Fruit fly (Drosophila melanogaster): Measurements from ENCODE around the gene GstD8.
A peak's percentile ranks its signal among the peaks of the same experiment; 100 is the strongest.

GstD8 gene

dm6 chr3R:12376828-12377227 is 3.0 kb upstream of the GstD8 start, which contains the start of gene GstD6:
Gene GstD6 (plus strand): TSS chr3R:12377128.
- no peak for TF ChIP-seq cic (GFP tag; optimal IDR thresholded peaks at IDR 0.05)
- no peak for TF ChIP-seq CG1620 (GFP tag; optimal IDR thresholded peaks at IDR 0.05)
- TF ChIP-seq bab1 (GFP tag; optimal IDR thresholded peaks at IDR 0.05) = no peak
- no peak for TF ChIP-seq cnc (optimal IDR thresholded peaks at IDR 0.05)
- TF ChIP-seq pad (GFP tag; optimal IDR thresholded peaks at IDR 0.05) = no peak
- TF ChIP-seq CG5204 (GFP tag; optimal IDR thresholded peaks at IDR 0.05) = no peak
- no peak for TF ChIP-seq ovo (GFP tag; optimal IDR thresholded peaks at IDR 0.05)
- no peak for TF ChIP-seq CG14711 (tag; optimal IDR thresholded peaks at IDR 0.05)
- no peak for TF ChIP-seq CG11617 (GFP tag; optimal IDR thresholded peaks at IDR 0.05)
- no peak for TF ChIP-seq kay (GFP tag; ENCODE audit: borderline replicate concordance)
- TF ChIP-seq CG12768 (GFP tag; optimal IDR thresholded peaks at IDR 0.05) = no peak
- TF ChIP-seq toe (GFP tag; optimal IDR thresholded peaks at IDR 0.05) = no peak
- TF ChIP-seq Mnt (GFP tag; optimal IDR thresholded peaks at IDR 0.05) = no peak
- no peak for TF ChIP-seq CG7101 (tag; optimal IDR thresholded peaks at IDR 0.05)
- no peak for TF ChIP-seq Crg-1 (GFP tag; optimal IDR thresholded peaks at IDR 0.05)

- no peak for TF ChIP-seq CG1620 (GFP tag; optimal IDR thresholded peaks at IDR 0.05)
- TF ChIP-seq Crg-1 (GFP tag; optimal IDR thresholded peaks at IDR 0.05) = no peak
- TF ChIP-seq bab1 (GFP tag; optimal IDR thresholded peaks at IDR 0.05) = no peak
- no peak for TF ChIP-seq CG7101 (tag; optimal IDR thresholded peaks at IDR 0.05)
- peak; percentile 18 for TF ChIP-seq kay (GFP tag; ENCODE audit: borderline replicate concordance)
These were observed 1.6 kb upstream of the GstD8 start, which contains the start of gene GstD7 for dm6 chr3R:12378200-12378599. Gene GstD7 (plus strand): TSS chr3R:12378500.

dm6 chr3R:12379249-12379648 is 559 bp upstream of the GstD8 start:
- TF ChIP-seq Hr96 (GFP tag; optimal IDR thresholded peaks at IDR 0.05) (no peak), CG7101 (tag; optimal IDR thresholded peaks at IDR 0.05) (no peak), toe (GFP tag; optimal IDR thresholded peaks at IDR 0.05) (no peak)

- TF ChIP-seq CG12768 (GFP tag; optimal IDR thresholded peaks at IDR 0.05) (peak; percentile 39), CG1620 (GFP tag; optimal IDR thresholded peaks at IDR 0.05) (no peak)
These were observed 1.4 kb downstream of the GstD8 start for dm6 chr3R:12381130-12381700.

dm6 chr3R:12382563-12382962 is 2.8 kb downstream of the GstD8 start, which contains the start of gene CG10035:
Gene CG10035 (minus strand): TSS chr3R:12382691.
- no peak for TF ChIP-seq ovo (GFP tag; optimal IDR thresholded peaks at IDR 0.05)

dm6 chr3R:12383036-12383435 is 3.2 kb downstream of the GstD8 start, which contains the start of gene GstD11:
Gene GstD11 (plus strand): TSS chr3R:12383336.
- no peak for TF ChIP-seq bab1 (GFP tag; optimal IDR thresholded peaks at IDR 0.05)
- no peak for TF ChIP-seq Mnt (GFP tag; optimal IDR thresholded peaks at IDR 0.05)

dm6 chr3R:12383784-12384183 is 4.0 kb downstream of the GstD8 start:
- TF ChIP-seq bab1 (GFP tag; optimal IDR thresholded peaks at IDR 0.05) = peak; percentile 14
- TF ChIP-seq CG1620 (GFP tag; optimal IDR thresholded peaks at IDR 0.05) = no peak
- TF ChIP-seq Clk (GFP tag; optimal IDR thresholded peaks at IDR 0.05) = no peak
- no peak for TF ChIP-seq CG11617 (GFP tag; optimal IDR thresholded peaks at IDR 0.05)
- TF ChIP-seq CG14711 (tag; optimal IDR thresholded peaks at IDR 0.05) = no peak
- TF ChIP-seq kay (GFP tag; ENCODE audit: borderline replicate concordance) = peak; percentile 95
- TF ChIP-seq ovo (GFP tag; optimal IDR thresholded peaks at IDR 0.05) = no peak
- TF ChIP-seq cic (GFP tag; optimal IDR thresholded peaks at IDR 0.05) = no peak

- TF ChIP-seq ovo (GFP tag; optimal IDR thresholded peaks at IDR 0.05) = no peak
- TF ChIP-seq CG12768 (GFP tag; optimal IDR thresholded peaks at IDR 0.05) = no peak
- TF ChIP-seq CG33017 (tag; optimal IDR thresholded peaks at IDR 0.05) = no peak
- TF ChIP-seq Mnt (GFP tag; optimal IDR thresholded peaks at IDR 0.05) = no peak
- no peak for TF ChIP-seq CG11617 (GFP tag; optimal IDR thresholded peaks at IDR 0.05)
- TF ChIP-seq cnc (optimal IDR thresholded peaks at IDR 0.05) = no peak
- no peak for TF ChIP-seq CG14711 (tag; optimal IDR thresholded peaks at IDR 0.05)
- TF ChIP-seq Clk (GFP tag; optimal IDR thresholded peaks at IDR 0.05) = no peak
- no peak for TF ChIP-seq CG7101 (tag; optimal IDR thresholded peaks at IDR 0.05)
- no peak for TF ChIP-seq CG7045 (GFP tag; optimal IDR thresholded peaks at IDR 0.05)
- TF ChIP-seq cic (GFP tag; optimal IDR thresholded peaks at IDR 0.05) = no peak
- TF ChIP-seq pad (GFP tag; optimal IDR thresholded peaks at IDR 0.05) = no peak
- no peak for TF ChIP-seq kay (GFP tag; ENCODE audit: borderline replicate concordance)
- TF ChIP-seq CG5204 (GFP tag; optimal IDR thresholded peaks at IDR 0.05) = no peak
These were observed 4.5 kb downstream of the GstD8 start for dm6 chr3R:12384274-12384673.

- no peak for TF ChIP-seq CG7101 (tag; optimal IDR thresholded peaks at IDR 0.05)
- TF ChIP-seq CG14711 (tag; optimal IDR thresholded peaks at IDR 0.05) = no peak
- no peak for TF ChIP-seq kay (GFP tag; ENCODE audit: borderline replicate concordance)
- no peak for TF ChIP-seq Clk (GFP tag; optimal IDR thresholded peaks at IDR 0.05)
- TF ChIP-seq cic (GFP tag; optimal IDR thresholded peaks at IDR 0.05) = no peak
- TF ChIP-seq tj (GFP tag; optimal IDR thresholded peaks at IDR 0.05) = no peak
- TF ChIP-seq CG33017 (tag; optimal IDR thresholded peaks at IDR 0.05) = no peak
- TF ChIP-seq toe (GFP tag; optimal IDR thresholded peaks at IDR 0.05) = no peak
- no peak for TF ChIP-seq Hr96 (GFP tag; optimal IDR thresholded peaks at IDR 0.05)
- TF ChIP-seq CG5204 (GFP tag; optimal IDR thresholded peaks at IDR 0.05) = no peak
- no peak for TF ChIP-seq Crg-1 (GFP tag; optimal IDR thresholded peaks at IDR 0.05)
- no peak for TF ChIP-seq CG11617 (GFP tag; optimal IDR thresholded peaks at IDR 0.05)
- no peak for TF ChIP-seq cnc (optimal IDR thresholded peaks at IDR 0.05)
- no peak for TF ChIP-seq ovo (GFP tag; optimal IDR thresholded peaks at IDR 0.05)
- no peak for TF ChIP-seq Mnt (GFP tag; optimal IDR thresholded peaks at IDR 0.05)
- no peak for TF ChIP-seq pad (GFP tag; optimal IDR thresholded peaks at IDR 0.05)
- no peak for TF ChIP-seq CG12768 (GFP tag; optimal IDR thresholded peaks at IDR 0.05)
- no peak for TF ChIP-seq CG1620 (GFP tag; optimal IDR thresholded peaks at IDR 0.05)
- TF ChIP-seq bab1 (GFP tag; optimal IDR thresholded peaks at IDR 0.05) = no peak
These were observed 6.1 kb downstream of the GstD8 start, which contains the start of gene Sol1 for dm6 chr3R:12385949-12386348. Gene Sol1 (plus strand): TSS chr3R:12386249.
